Fruit fly (Drosophila melanogaster) whole organism, wandering third instar larva: ENCODE results near the gene vri.

Experiments used
- Abd-B ChIP-seq: fragments of >200 bp; optimal IDR thresholded peaks from 2 replicates; lab custom pipeline; 2017; ENCODE audit warnings: missing biosample characterization, missing genetic modification characterization
- CG32264 ChIP-seq: fragments of 200-800 bp; sonication (Bioruptor generic); optimal IDR thresholded peaks from 2 replicates; lab custom pipeline; 2016; ENCODE audit warnings: missing biosample characterization, missing genetic modification characterization
- CG9705 ChIP-seq: fragments of 200-800 bp; sonication (Bioruptor generic); optimal IDR thresholded peaks from 2 replicates; lab custom pipeline; 2018; ENCODE audit warnings: missing biosample characterization, mild to moderate bottlenecking, missing genetic modification characterization
- CrebA ChIP-seq: fragments of 200-800 bp; sonication (Bioruptor generic); optimal IDR thresholded peaks from 2 replicates; lab custom pipeline; 2016; ENCODE audit warnings: missing biosample characterization, mild to moderate bottlenecking, missing genetic modification characterization, borderline replicate concordance
- Dfd ChIP-seq: fragments of >200 bp; optimal IDR thresholded peaks from 2 replicates; lab custom pipeline; 2017; ENCODE audit warnings: missing biosample characterization, missing genetic modification characterization
- Dif ChIP-seq: fragments of 200-275, 200-300 bp; sonication (Bioruptor generic); optimal IDR thresholded peaks from 2 replicates; lab custom pipeline; 2018; ENCODE audit warnings: missing biosample characterization, missing genetic modification characterization; ENCODE audit not compliant: partially characterized antibody
- GATAd ChIP-seq: sonication (Bioruptor generic); optimal IDR thresholded peaks from 2 replicates; lab custom pipeline; 2016; ENCODE audit warnings: missing biosample characterization, missing genetic modification characterization
- HLH106 ChIP-seq: fragments of 200-800 bp; optimal IDR thresholded peaks from 3 replicates; lab custom pipeline; 2019; ENCODE audit warnings: missing biosample characterization, mild to moderate bottlenecking, missing genetic modification characterization, moderate library complexity
- Hnf4 ChIP-seq: fragments of 200-800 bp; sonication (Bioruptor generic); optimal IDR thresholded peaks from 2 replicates; lab custom pipeline; 2016; ENCODE audit warnings: missing biosample characterization, mild to moderate bottlenecking, missing genetic modification characterization
- Hr78 ChIP-seq: fragments of >200 bp; optimal IDR thresholded peaks from 2 replicates; lab custom pipeline; 2017; ENCODE audit warnings: missing biosample characterization, missing genetic modification characterization
- Hr83 ChIP-seq: fragments of 200-300 bp; sonication (Bioruptor generic); optimal IDR thresholded peaks from 2 replicates; lab custom pipeline; 2016; ENCODE audit warnings: missing biosample characterization, mild to moderate bottlenecking, missing genetic modification characterization, moderate library complexity; ENCODE audit not compliant: poor library complexity, severe bottlenecking
- Jra ChIP-seq: sonication (Bioruptor generic); optimal IDR thresholded peaks from 2 replicates; lab custom pipeline; 2016; ENCODE audit warnings: missing biosample characterization, missing genetic modification characterization
- Mio ChIP-seq: sonication (Bioruptor generic); optimal IDR thresholded peaks from 2 replicates; lab custom pipeline; 2016; ENCODE audit warnings: missing biosample characterization, missing genetic modification characterization
- Myc ChIP-seq: fragments of >200 bp; optimal IDR thresholded peaks from 2 replicates; lab custom pipeline; 2017
- N ChIP-seq: fragments of >200 bp; optimal IDR thresholded peaks from 2 replicates; lab custom pipeline; 2018; ENCODE audit warnings: missing biosample characterization, missing external identifiers, missing genetic modification characterization
- OdsH ChIP-seq: fragments of 200-800 bp; sonication (Bioruptor generic); optimal IDR thresholded peaks from 2 replicates; lab custom pipeline; 2016; ENCODE audit warnings: missing biosample characterization, mild to moderate bottlenecking, missing genetic modification characterization
- Rel ChIP-seq, 2 experiments: fragments of 200-800 bp; sonication (Bioruptor generic) in 1 of 2; optimal IDR thresholded peaks; 2 replicates in 1 of 2; 3 replicates in 1 of 2; lab custom pipeline; 2016 to 2019; ENCODE audit warnings: mild to moderate bottlenecking in 2 of 2, missing biosample characterization in 2 of 2, missing genetic modification characterization in 2 of 2, moderate library complexity in 1 of 2
- Sp1 ChIP-seq: fragments of 200-800 bp; sonication (Bioruptor generic); optimal IDR thresholded peaks from 3 replicates; lab custom pipeline; 2019; ENCODE audit warnings: missing biosample characterization, mild to moderate bottlenecking, missing genetic modification characterization, moderate library complexity
- Vsx2 ChIP-seq: fragments of 200-300, 225-300 bp; sonication (Bioruptor generic); optimal IDR thresholded peaks from 2 replicates; lab custom pipeline; 2018; ENCODE audit warnings: missing biosample characterization, missing genetic modification characterization; ENCODE audit not compliant: partially characterized antibody
- br ChIP-seq: fragments of 200-800 bp; sonication (Bioruptor generic); optimal IDR thresholded peaks from 2 replicates; lab custom pipeline; 2016; ENCODE audit warnings: missing biosample characterization, missing genetic modification characterization
- brk ChIP-seq: fragments of 200-800 bp; sonication (Bioruptor generic); optimal IDR thresholded peaks from 2 replicates; lab custom pipeline; 2016; ENCODE audit warnings: missing biosample characterization, mild to moderate bottlenecking, missing genetic modification characterization
- dl ChIP-seq, 2 experiments: fragments of 175-275, 200-275 bp in 1 of 2; fragments of 200-275 bp in 1 of 2; sonication (Bioruptor generic); optimal IDR thresholded peaks; lab custom pipeline; 2018; ENCODE audit warnings: mild to moderate bottlenecking in 2 of 2, missing biosample characterization in 2 of 2, missing genetic modification characterization in 2 of 2, moderate library complexity in 2 of 2; ENCODE audit not compliant: partially characterized antibody in 2 of 2, insufficient read depth in 1 of 2
- dmrt93B ChIP-seq: fragments of 200-800 bp; sonication (Bioruptor generic); optimal IDR thresholded peaks from 2 replicates; lab custom pipeline; 2018; ENCODE audit warnings: missing biosample characterization, mild to moderate bottlenecking, missing genetic modification characterization
- dsf ChIP-seq: sonication (Bioruptor generic); optimal IDR thresholded peaks from 2 replicates; lab custom pipeline; 2016; ENCODE audit warnings: missing biosample characterization, missing genetic modification characterization, borderline replicate concordance
- ey ChIP-seq: fragments of 200-800 bp; sonication (Bioruptor generic); optimal IDR thresholded peaks from 2 replicates; lab custom pipeline; 2016; ENCODE audit warnings: missing biosample characterization, missing genetic modification characterization
- foxo ChIP-seq, 2 experiments: fragments of 200-800 bp; sonication (Bioruptor generic); optimal IDR thresholded peaks; 2 replicates in 1 of 2; 3 replicates in 1 of 2; lab custom pipeline; 2016 to 2017; ENCODE audit warnings: missing biosample characterization in 2 of 2, missing genetic modification characterization in 2 of 2
- fru ChIP-seq: fragments of 200-800 bp; sonication (Bioruptor generic); optimal IDR thresholded peaks from 3 replicates; lab custom pipeline; 2016; ENCODE audit warnings: missing biosample characterization, mild to moderate bottlenecking, missing genetic modification characterization
- h ChIP-seq: fragments of 200-800 bp; sonication (Bioruptor generic); optimal IDR thresholded peaks from 3 replicates; lab custom pipeline; 2016; ENCODE audit warnings: missing biosample characterization, mild to moderate bottlenecking, missing genetic modification characterization
- jim ChIP-seq: fragments of 175-275, 200-325 bp; sonication (Bioruptor generic); optimal IDR thresholded peaks from 2 replicates; lab custom pipeline; 2016; ENCODE audit warnings: missing biosample characterization, mild to moderate bottlenecking, missing genetic modification characterization
- lola ChIP-seq: fragments of >200 bp; optimal IDR thresholded peaks from 2 replicates; lab custom pipeline; 2017; ENCODE audit warnings: missing biosample characterization, missing genetic modification characterization
- pan ChIP-seq: fragments of >200 bp; optimal IDR thresholded peaks from 2 replicates; lab custom pipeline; 2017
- psq ChIP-seq: fragments of 200-800 bp; sonication (Bioruptor generic); optimal IDR thresholded peaks from 3 replicates; lab custom pipeline; 2017; ENCODE audit warnings: missing biosample characterization, mild to moderate bottlenecking, missing genetic modification characterization, moderate library complexity
- rgr ChIP-seq: fragments of 200-800 bp; sonication (Bioruptor generic); optimal IDR thresholded peaks from 3 replicates; lab custom pipeline; 2016; ENCODE audit warnings: missing biosample characterization, mild to moderate bottlenecking, missing genetic modification characterization
- sage ChIP-seq: fragments of 200-800 bp; sonication (Bioruptor generic); optimal IDR thresholded peaks from 2 replicates; lab custom pipeline; 2016; ENCODE audit warnings: missing biosample characterization, mild to moderate bottlenecking, missing genetic modification characterization
- sv ChIP-seq: fragments of 200-800 bp; sonication (Bioruptor generic); optimal IDR thresholded peaks from 3 replicates; lab custom pipeline; 2016; ENCODE audit warnings: missing biosample characterization, missing genetic modification characterization
- tai ChIP-seq: sonication (Bioruptor generic); optimal IDR thresholded peaks from 2 replicates; lab custom pipeline; 2016; ENCODE audit warnings: missing biosample characterization, missing genetic modification characterization
- usp ChIP-seq: fragments of >200 bp; optimal IDR thresholded peaks from 2 replicates; lab custom pipeline; 2017; ENCODE audit warnings: missing biosample characterization, missing genetic modification characterization
- woc ChIP-seq: sonication (Bioruptor generic); optimal IDR thresholded peaks from 2 replicates; lab custom pipeline; 2016; ENCODE audit warnings: missing biosample characterization, mild to moderate bottlenecking, missing genetic modification characterization

vri gene

DNA sequence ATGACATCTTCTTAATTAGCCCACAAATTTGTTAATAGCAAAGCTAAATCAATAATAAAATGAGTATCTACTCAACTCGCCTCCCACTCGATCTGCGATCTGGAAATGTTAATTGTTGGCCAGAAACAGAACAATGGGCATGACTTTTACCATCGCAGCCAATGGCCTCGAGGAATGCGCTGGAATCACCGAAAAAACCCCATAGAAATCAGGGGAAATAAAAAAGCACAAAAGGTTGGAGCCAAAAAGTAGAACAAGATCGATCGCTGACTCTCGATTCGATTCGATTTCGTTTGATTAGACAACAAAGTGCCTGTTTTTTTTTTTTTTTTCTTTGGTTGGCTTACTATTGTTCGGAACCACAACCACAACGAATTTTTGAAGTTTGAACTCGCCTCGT is 40.2 kb upstream of the vri start:
- TF ChIP-seq psq (GFP tag; lab: Kevin White, UChicago) (no peak), Rel (GFP tag; optimal IDR thresholded peaks at IDR 0.05; lab: Kevin White, UChicago) (no peak), Rel (tag; optimal IDR thresholded peaks at IDR 0.05; lab: Kevin White, UChicago) (peak; percentile 80)
- TF ChIP-seq, all 38 proteins: peak for 1

dm6 chr2L:5249766-5250165 is 39.0 kb upstream of the vri start:
- TF ChIP-seq Dfd, result no peak
- TF ChIP-seq OdsH, result peak; percentile 63
- TF ChIP-seq CG32264 (GFP tag; lab: Kevin White, UChicago), result peak; percentile 32
- TF ChIP-seq Sp1 (GFP tag; lab: Kevin White, UChicago), result peak; percentile 71
- peak; percentile 51 for TF ChIP-seq tai (GFP tag; lab: Kevin White, UChicago)
- no peak for TF ChIP-seq Rel (GFP tag; optimal IDR thresholded peaks at IDR 0.05; lab: Kevin White, UChicago)
- peak; percentile 36 for TF ChIP-seq Rel (tag; optimal IDR thresholded peaks at IDR 0.05; lab: Kevin White, UChicago)
- TF ChIP-seq ey (GFP tag; lab: Kevin White, UChicago), result peak; percentile 73
- TF ChIP-seq Abd-B (GFP tag; lab: Kevin White, UChicago), result no peak
- TF ChIP-seq N (GFP tag; lab: Kevin White, UChicago), result no peak
- TF ChIP-seq CG9705 (GFP tag; lab: Kevin White, UChicago), result peak; percentile 61
- TF ChIP-seq dl (GFP tag; optimal IDR thresholded peaks at IDR 0.05; lab: Kevin White, UChicago; ENCODE audit: insufficient read depth in 1 of 2, partially characterized antibody in 2 of 2), result no peak
- TF ChIP-seq brk (GFP tag; lab: Kevin White, UChicago), result peak; percentile 62
- TF ChIP-seq Hr78 (GFP tag; lab: Kevin White, UChicago), result no peak
- no peak for TF ChIP-seq Myc (lab: Kevin White, UChicago)
- peak; percentile 77 for TF ChIP-seq CrebA
- no peak for TF ChIP-seq Mio (GFP tag; lab: Kevin White, UChicago)
- peak; percentile 41 for TF ChIP-seq Hr83 (GFP tag; lab: Kevin White, UChicago)
- peak; percentile 84 for TF ChIP-seq br (GFP tag; lab: Kevin White, UChicago)
- TF ChIP-seq dsf, result no peak
- TF ChIP-seq GATAd, result no peak
- TF ChIP-seq woc (GFP tag; lab: Kevin White, UChicago), result peak; percentile 87
- TF ChIP-seq usp (GFP tag; lab: Kevin White, UChicago), result no peak
- no peak for TF ChIP-seq sv
- TF ChIP-seq Hnf4 (GFP tag; lab: Kevin White, UChicago), result peak; percentile 75
- TF ChIP-seq Dif (GFP tag; lab: Kevin White, UChicago), result no peak
- peak; percentile 67 for TF ChIP-seq rgr (GFP tag; lab: Kevin White, UChicago)
- peak in 1 of 2 experiments; percentile 80 for TF ChIP-seq foxo (GFP tag; optimal IDR thresholded peaks at IDR 0.05; lab: Kevin White, UChicago)
- no peak for TF ChIP-seq lola (GFP tag; lab: Kevin White, UChicago)
- peak; percentile 84 for TF ChIP-seq h (GFP tag; lab: Kevin White, UChicago)
- TF ChIP-seq fru, result peak; percentile 81
- no peak for TF ChIP-seq Vsx2 (GFP tag; lab: Kevin White, UChicago)
- TF ChIP-seq pan (lab: Kevin White, UChicago), result no peak
- TF ChIP-seq HLH106 (tag; lab: Kevin White, UChicago), result peak; percentile 71
- TF ChIP-seq dmrt93B (GFP tag; lab: Kevin White, UChicago), result peak; percentile 18
- peak; percentile 26 for TF ChIP-seq Jra (GFP tag; lab: Kevin White, UChicago)
- peak; percentile 75 for TF ChIP-seq psq (GFP tag; lab: Kevin White, UChicago)
- TF ChIP-seq jim (GFP tag; lab: Kevin White, UChicago), result no peak
- no peak for TF ChIP-seq sage

DNA sequence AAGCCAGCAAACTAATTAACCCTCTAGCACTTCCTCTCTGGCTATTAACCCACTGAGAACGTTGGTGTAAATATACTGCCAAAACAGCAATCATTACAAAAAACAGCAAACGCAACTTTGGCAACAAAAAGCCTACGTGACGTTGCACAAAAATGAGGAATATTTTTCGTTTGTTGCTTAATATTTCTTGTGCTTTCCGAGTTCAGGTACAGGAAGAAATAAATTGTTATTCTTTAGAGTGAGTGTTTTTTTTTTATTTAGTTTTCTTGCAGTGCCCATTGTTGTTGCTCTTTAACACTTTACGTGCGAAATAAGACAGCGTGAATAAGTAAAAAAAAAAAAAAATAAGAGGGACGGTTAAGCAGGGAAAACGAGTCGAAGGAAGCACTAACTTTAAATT is 37.6 kb upstream of the vri start:
- TF ChIP-seq h (GFP tag; lab: Kevin White, UChicago) (no peak), Myc (lab: Kevin White, UChicago) (no peak), tai (GFP tag; lab: Kevin White, UChicago) (no peak), fru (no peak), ey (GFP tag; lab: Kevin White, UChicago) (no peak), Mio (GFP tag; lab: Kevin White, UChicago) (no peak), GATAd (no peak), Dif (GFP tag; lab: Kevin White, UChicago) (no peak), HLH106 (tag; lab: Kevin White, UChicago) (no peak), Hnf4 (GFP tag; lab: Kevin White, UChicago) (no peak), rgr (GFP tag; lab: Kevin White, UChicago) (no peak), dmrt93B (GFP tag; lab: Kevin White, UChicago) (no peak), dsf (no peak), jim (GFP tag; lab: Kevin White, UChicago) (no peak), CG9705 (GFP tag; lab: Kevin White, UChicago) (no peak), lola (GFP tag; lab: Kevin White, UChicago) (no peak)
